Fruit fly (Drosophila melanogaster) ovary, adult (tissue): ENCODE results near the gene CG13474.

ENCODE experiments used
- CG17801 ChIP-seq: fragments of 200-800 bp; optimal IDR thresholded peaks from 2 replicates; lab custom pipeline; 2019; ENCODE audit warnings: missing biosample characterization, mild to moderate bottlenecking, missing genetic modification characterization, moderate library complexity; ENCODE audit not compliant: partially characterized antibody

The CG13474 gene

dm6 chr3L:14673740-14674463 is 23.0 kb downstream of the CG13474 start:
- TF ChIP-seq CG17801 (GFP tag; lab: Kevin White, UChicago), result peak; percentile 38

dm6 chr3L:14672387-14673110 is 24.4 kb downstream of the CG13474 start, which contains the start of the genes CG43121 and ome:
TSS of gene CG43121 (minus strand) at chr3L:14672437.
TSS of gene ome (plus strand) at chr3L:14672839.
- TF ChIP-seq CG17801 (GFP tag; lab: Kevin White, UChicago), result no peak

DNA sequence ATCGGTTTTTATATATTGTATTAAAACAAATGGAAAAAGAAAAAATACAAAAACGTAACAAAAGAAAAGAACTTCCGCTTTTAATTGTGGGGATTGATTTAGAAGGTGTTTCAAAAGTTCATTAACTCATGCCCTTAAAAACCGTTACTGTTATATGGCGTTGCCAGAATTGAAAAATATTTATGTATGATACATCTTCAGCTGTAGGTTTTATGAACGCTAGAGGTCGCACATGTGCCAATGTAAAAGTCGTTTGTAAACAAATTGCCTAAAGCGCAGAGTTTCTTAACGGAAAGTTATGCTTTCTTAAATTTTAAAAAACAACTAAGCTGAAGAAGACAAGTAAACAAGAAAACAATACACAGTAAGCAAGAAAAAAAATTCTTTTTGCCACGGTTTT is 25.4 kb downstream of the CG13474 start:
- TF ChIP-seq CG17801 (GFP tag; lab: Kevin White, UChicago), result no peak

dm6 chr3L:14668638-14669037 is 28.3 kb downstream of the CG13474 start:
- no peak for TF ChIP-seq CG17801 (GFP tag; lab: Kevin White, UChicago)

DNA sequence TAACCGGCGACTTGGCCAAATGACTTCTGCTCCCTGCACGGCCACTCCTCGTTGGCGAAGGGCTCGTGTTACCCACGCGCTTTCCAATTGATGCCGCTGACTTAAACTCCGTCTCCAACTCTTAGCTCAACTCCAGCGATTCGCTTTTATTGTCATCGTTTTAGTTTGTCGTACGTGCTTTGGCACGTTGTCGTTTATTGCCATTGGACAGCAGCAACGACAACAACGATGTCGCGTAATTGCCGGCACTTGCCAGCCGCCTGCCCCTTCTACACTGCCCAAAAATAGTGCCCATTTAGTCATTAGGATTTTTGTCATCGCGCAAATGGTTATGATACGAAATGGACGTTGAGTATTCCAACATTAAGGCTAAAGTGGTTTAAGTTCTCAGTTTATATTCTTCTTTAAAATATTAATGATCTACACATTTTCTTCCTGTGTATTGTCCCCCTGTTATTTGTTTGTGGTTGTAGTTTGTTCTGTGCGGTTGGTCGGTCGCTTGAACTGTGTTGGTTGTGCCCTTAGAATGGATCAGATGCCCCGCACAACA is 31.0 kb downstream of the CG13474 start:
- TF ChIP-seq CG17801 (GFP tag; lab: Kevin White, UChicago), result peak; percentile 40

DNA sequence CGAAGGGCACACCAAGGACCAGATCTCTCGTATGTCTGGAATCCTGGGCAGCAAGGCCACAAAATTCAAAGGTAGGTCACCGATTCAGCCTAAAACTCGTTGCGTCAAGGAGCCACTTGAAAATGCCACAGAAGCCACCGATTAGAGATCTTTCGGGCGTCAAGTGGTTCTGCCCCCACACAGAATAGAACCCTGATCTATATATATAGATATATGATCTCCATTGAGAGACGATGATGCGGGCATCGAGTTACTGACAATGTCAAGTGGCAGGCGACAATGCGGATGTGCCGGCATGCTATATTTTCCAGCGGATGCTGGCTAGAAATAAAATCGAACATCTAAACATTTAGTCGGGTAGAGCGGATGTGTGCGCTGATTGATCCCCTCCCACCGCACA is 32.5 kb downstream of the CG13474 start:
- no peak for TF ChIP-seq CG17801 (GFP tag; lab: Kevin White, UChicago)

DNA sequence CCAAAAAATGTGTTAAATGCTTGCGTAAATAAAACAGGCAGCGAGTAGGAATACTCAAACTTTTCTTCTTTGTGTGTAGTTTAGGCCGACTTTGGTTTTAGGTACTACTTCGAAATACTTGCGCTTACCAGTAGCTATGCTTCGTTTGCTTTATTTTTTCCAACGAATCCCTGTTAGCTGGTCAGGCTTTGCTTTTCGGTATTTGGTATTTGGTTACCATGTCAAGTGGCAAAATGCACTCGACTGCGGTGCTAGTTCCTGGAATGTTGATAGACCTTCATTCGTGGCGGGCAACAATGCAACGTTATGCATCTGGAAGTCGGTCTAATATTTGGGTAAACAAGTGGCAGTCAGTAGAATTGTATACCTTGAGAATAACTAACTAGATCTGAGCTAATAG is 33.2 kb downstream of the CG13474 start:
- no peak for TF ChIP-seq CG17801 (GFP tag; lab: Kevin White, UChicago)

DNA sequence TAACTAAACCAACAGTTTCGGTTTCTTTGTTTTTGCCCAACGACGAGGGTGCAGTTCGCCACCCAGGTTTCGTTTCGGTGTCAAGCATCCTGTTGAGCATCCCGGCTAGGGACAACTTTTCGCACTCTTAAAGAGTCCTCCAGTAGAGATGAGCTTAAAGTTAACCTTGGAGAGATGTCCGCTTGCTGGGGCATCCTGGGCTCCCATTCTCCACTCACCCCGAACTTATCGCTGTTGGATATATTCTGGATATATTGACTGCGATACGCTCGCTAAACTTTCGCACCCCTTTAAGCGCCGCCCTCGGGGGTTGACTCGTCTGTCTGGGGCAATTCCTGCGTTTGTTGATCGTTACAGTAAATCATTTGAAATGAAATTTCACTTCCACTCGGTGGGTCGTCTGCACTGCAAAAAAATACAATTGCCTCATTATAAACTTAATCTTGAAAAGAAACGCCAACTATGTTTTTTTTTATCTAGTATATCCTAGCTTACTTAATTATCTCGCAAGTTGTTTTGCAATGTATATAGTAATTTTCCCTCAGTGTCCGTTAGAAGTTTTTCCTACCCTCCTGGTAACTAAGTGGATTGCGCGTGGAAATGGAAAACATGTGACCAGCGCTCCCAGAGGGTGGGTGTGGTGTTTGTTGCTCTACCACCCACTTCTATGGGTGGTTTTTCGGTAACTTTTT is 35.2 kb downstream of the CG13474 start:
- no peak for TF ChIP-seq CG17801 (GFP tag; lab: Kevin White, UChicago)

DNA sequence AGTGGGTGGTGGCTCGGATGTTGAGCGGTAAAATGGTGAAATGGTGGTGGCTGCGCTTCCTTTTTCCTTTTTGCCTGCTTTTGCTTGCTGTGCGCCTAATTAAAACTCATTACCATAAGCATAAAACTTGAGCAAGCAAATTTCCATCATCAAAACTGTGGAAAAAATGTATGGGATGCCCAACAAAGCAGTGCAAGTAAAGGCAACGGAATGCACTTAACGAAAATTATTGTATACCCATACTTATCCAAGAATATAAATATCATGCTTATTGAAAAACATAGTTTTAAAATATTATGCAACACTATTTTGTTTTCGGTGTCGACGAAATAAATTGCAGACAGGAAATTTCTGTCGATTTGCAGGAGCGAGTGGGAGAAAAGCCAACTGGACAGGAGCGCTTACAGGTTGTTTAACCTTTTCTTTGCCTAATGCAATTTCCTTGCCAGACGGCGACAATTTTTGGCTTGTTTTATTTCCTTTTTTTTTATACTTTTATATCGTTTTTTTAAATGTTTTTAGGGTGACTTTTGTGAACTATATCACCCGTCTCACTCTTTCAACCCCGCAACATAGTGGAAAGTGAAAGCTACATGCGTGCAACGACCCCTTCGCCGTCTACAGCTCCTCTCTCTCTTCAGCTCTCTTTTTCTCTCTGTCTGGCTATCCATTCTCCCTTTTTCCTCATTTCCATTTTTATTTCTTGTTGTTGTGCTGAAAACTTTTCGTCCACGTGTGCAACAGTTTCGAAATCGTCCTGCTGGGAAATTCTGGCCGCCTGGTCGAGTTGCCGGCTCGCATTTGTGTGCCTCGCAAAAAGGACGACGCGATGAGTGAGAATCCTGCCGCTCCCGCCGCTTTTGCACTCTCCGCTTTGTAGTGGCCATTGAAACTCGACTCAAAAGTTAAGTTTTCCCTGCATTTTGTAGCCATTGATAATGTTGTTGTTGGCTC is 36.7 kb downstream of the CG13474 start:
- no peak for TF ChIP-seq CG17801 (GFP tag; lab: Kevin White, UChicago)

DNA sequence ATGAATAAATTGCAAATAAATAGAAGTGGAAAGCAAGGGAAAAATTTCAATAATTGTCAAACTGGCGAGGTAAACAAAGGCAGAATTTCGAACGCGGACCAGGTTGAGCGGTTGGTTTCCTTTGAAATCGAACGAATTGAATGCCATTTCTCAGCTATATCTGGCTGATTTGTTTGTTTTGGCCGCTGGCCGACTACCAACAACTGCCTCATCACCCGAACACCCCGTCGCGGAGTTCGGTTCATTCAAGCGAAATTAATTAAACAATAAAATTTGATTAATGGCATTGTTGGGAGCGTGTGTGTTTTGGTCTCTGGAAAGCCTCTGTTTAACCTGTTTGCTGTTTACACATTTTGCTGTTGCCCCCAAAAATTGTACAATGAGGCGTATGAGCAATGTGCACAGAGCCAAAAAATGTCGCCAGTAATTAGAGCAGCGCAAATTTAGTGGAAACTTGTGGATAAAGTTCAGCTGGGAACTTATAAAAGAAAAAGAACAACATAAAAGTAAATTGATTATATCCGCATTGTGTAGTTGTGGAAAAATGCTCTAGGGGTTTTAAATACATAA is 39.3 kb downstream of the CG13474 start:
- no peak for TF ChIP-seq CG17801 (GFP tag; lab: Kevin White, UChicago)

DNA sequence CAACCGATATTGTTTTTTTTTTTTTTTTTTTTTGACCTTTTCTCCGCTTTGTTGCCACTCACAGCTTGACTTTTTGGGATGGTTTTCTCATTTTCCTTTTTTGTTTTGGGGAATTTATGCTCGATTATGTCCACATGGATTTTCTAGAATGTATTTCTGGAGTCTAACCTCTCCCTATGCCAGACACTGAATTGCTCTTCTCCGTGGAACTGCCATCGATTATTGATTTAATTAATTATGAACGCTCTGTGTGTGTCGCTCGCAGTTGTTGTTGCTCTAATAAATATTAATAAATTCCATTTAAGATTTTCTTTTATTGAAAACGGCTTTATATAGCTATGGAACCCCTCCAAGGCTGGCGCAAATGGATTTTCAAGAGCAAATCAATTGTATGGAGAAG is 41.2 kb downstream of the CG13474 start:
- no peak for TF ChIP-seq CG17801 (GFP tag; lab: Kevin White, UChicago)

dm6 chr3L:14655178-14655577 is 41.7 kb downstream of the CG13474 start:
- no peak for TF ChIP-seq CG17801 (GFP tag; lab: Kevin White, UChicago)

dm6 chr3L:14654737-14655136 is 42.2 kb downstream of the CG13474 start:
- TF ChIP-seq CG17801 (GFP tag; lab: Kevin White, UChicago), result no peak

DNA sequence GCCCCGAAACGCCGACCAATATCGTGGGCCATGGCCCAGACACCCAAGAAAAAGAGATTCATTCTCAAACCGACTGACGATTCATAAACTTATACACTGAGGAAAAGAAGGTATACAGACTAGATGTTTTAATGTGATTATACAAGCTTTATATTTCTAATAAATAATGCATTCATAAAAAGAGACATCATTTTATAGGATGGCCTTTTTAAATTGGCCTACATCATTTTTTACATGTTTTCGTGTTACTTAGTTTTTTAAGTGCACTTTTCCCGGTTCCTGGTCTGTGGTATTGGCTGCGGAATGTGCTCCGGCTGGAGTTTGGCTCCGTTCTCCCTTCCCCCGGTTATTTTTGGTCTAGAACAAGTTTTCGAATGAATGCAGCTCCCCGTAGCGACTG is 44.4 kb downstream of the CG13474 start:
- no peak for TF ChIP-seq CG17801 (GFP tag; lab: Kevin White, UChicago)
